Fruit fly (Drosophila melanogaster) whole organism, adult: ENCODE measurements around the gene Cyp4d1.

Experiments used
- CG11617 ChIP-seq: fragments of 200-800 bp; sonication (Bioruptor generic); optimal IDR thresholded peaks from 2 replicates; lab custom pipeline; 2017; ENCODE audit warnings: mild to moderate bottlenecking, missing biosample characterization, missing genetic modification reagents, missing genetic modification characterization
- CG12768 ChIP-seq: fragments of 200-800 bp; sonication (Bioruptor generic); optimal IDR thresholded peaks from 2 replicates; lab custom pipeline; 2017; ENCODE audit warnings: missing biosample characterization, missing genetic modification characterization, mild to moderate bottlenecking, moderate library complexity, missing genetic modification reagents
- CG14711 ChIP-seq: fragments of 200-800 bp; sonication (Bioruptor generic); optimal IDR thresholded peaks from 2 replicates; lab custom pipeline; 2018; ENCODE audit warnings: missing biosample characterization, mild to moderate bottlenecking, missing genetic modification characterization, moderate library complexity
- CG1620 ChIP-seq: fragments of 200-800 bp; sonication (Bioruptor generic); optimal IDR thresholded peaks from 2 replicates; lab custom pipeline; 2016; ENCODE audit warnings: missing biosample characterization, missing genetic modification characterization
- CG33017 ChIP-seq: fragments of 200-800 bp; sonication (Bioruptor generic); optimal IDR thresholded peaks from 2 replicates; lab custom pipeline; 2018; ENCODE audit warnings: missing biosample characterization, mild to moderate bottlenecking, missing genetic modification characterization, moderate library complexity
- CG5204 ChIP-seq: fragments of 200-800 bp; sonication (Bioruptor generic); optimal IDR thresholded peaks from 2 replicates; lab custom pipeline; 2016; ENCODE audit warnings: missing biosample characterization, missing genetic modification characterization
- CG7045 ChIP-seq: fragments of 200-800 bp; sonication (Bioruptor generic); optimal IDR thresholded peaks from 2 replicates; lab custom pipeline; 2017; ENCODE audit warnings: missing biosample characterization, mild to moderate bottlenecking, missing genetic modification characterization
- CG7101 ChIP-seq: fragments of 200-800 bp; sonication (Bioruptor generic); optimal IDR thresholded peaks from 2 replicates; lab custom pipeline; 2018; ENCODE audit warnings: missing biosample characterization, mild to moderate bottlenecking, missing genetic modification characterization, moderate library complexity
- Clk ChIP-seq: fragments of 200-800 bp; sonication (Bioruptor generic); optimal IDR thresholded peaks from 2 replicates; lab custom pipeline; 2017; ENCODE audit warnings: missing biosample characterization, missing genetic modification characterization
- Crg-1 ChIP-seq: fragments of 200-800 bp; sonication (Bioruptor generic); optimal IDR thresholded peaks from 2 replicates; lab custom pipeline; 2016; ENCODE audit warnings: missing biosample characterization, missing genetic modification characterization
- Hr96 ChIP-seq: fragments of 200-800 bp; sonication (Bioruptor generic); optimal IDR thresholded peaks from 2 replicates; lab custom pipeline; 2016; ENCODE audit warnings: missing biosample characterization, missing genetic modification characterization
- Mnt ChIP-seq: fragments of 200-800 bp; sonication (Bioruptor generic); optimal IDR thresholded peaks from 2 replicates; lab custom pipeline; 2016; ENCODE audit warnings: missing biosample characterization, mild to moderate bottlenecking, missing genetic modification characterization
- bab1 ChIP-seq: fragments of 200-800 bp; sonication (Bioruptor generic); optimal IDR thresholded peaks from 3 replicates; lab custom pipeline; 2019; ENCODE audit warnings: missing biosample characterization, mild to moderate bottlenecking, missing genetic modification characterization, moderate library complexity
- cic ChIP-seq: fragments of 200-800 bp; sonication (Bioruptor generic); optimal IDR thresholded peaks from 2 replicates; lab custom pipeline; 2017; ENCODE audit warnings: missing biosample characterization, mild to moderate bottlenecking, missing genetic modification characterization, moderate library complexity
- cnc ChIP-seq, 2 experiments: fragments of >200 bp; optimal IDR thresholded peaks; 2 replicates each; lab custom pipeline; 2017
- kay ChIP-seq: fragments of 200-800 bp; sonication (Bioruptor generic); peaks from one replicate; lab custom pipeline; 2016; ENCODE audit warnings: missing biosample characterization, missing genetic modification characterization, borderline replicate concordance
- ovo ChIP-seq: fragments of 200-800 bp; sonication (Bioruptor generic); optimal IDR thresholded peaks from 2 replicates; lab custom pipeline; 2016; ENCODE audit warnings: missing biosample characterization, missing genetic modification characterization
- pad ChIP-seq: fragments of 200-800 bp; sonication (Bioruptor generic); optimal IDR thresholded peaks from 3 replicates; lab custom pipeline; 2017; ENCODE audit warnings: missing biosample characterization, missing genetic modification characterization, mild to moderate bottlenecking, moderate library complexity, missing genetic modification reagents
- tj ChIP-seq: fragments of 200-800 bp; sonication (Bioruptor generic); optimal IDR thresholded peaks from 3 replicates; lab custom pipeline; 2017; ENCODE audit warnings: missing biosample characterization, mild to moderate bottlenecking, missing genetic modification characterization, moderate library complexity
- toe ChIP-seq: fragments of 200-800 bp; sonication (Bioruptor generic); optimal IDR thresholded peaks from 2 replicates; lab custom pipeline; 2016; ENCODE audit warnings: missing biosample characterization, missing genetic modification characterization

The Cyp4d1 gene

dm6 chrX:2134965-2135758 lies 26.8 kb downstream of the Cyp4d1 start:
- TF ChIP-seq ovo (GFP tag; lab: Kevin White, UChicago) = peak; percentile 33
- peak; percentile 84 for TF ChIP-seq CG11617 (GFP tag; lab: Kevin White, UChicago)
- peak; percentile 76 for TF ChIP-seq CG33017 (tag; lab: Kevin White, UChicago)
- peak; percentile 86 for TF ChIP-seq bab1 (GFP tag; lab: Kevin White, UChicago)
- TF ChIP-seq CG12768 (GFP tag; lab: Kevin White, UChicago) = peak; percentile 55
- peak; percentile 25 for TF ChIP-seq cic (GFP tag; lab: Kevin White, UChicago)
- TF ChIP-seq CG7045 (GFP tag; lab: Kevin White, UChicago) = peak; percentile 81
- TF ChIP-seq CG14711 (tag; lab: Kevin White, UChicago) = peak; percentile 98
- no peak for TF ChIP-seq Clk
- TF ChIP-seq CG7101 (tag; lab: Kevin White, UChicago) = peak; percentile 90
- TF ChIP-seq pad (GFP tag; lab: Kevin White, UChicago) = peak; percentile 73
- peak; percentile 79 for TF ChIP-seq CG5204 (GFP tag; lab: Kevin White, UChicago)
- TF ChIP-seq toe (GFP tag; lab: Kevin White, UChicago) = peak; percentile 80
- peak; percentile 88 for TF ChIP-seq Hr96
- TF ChIP-seq cnc (optimal IDR thresholded peaks at IDR 0.05; lab: Kevin White, UChicago) = no peak
- TF ChIP-seq CG1620 (GFP tag; lab: Kevin White, UChicago) = peak; percentile 58
- peak; percentile 68 for TF ChIP-seq Mnt (GFP tag; lab: Kevin White, UChicago)
- peak; percentile 74 for TF ChIP-seq kay (GFP tag; lab: Kevin White, UChicago)
- no peak for TF ChIP-seq tj (GFP tag; lab: Kevin White, UChicago)
- peak; percentile 64 for TF ChIP-seq Crg-1 (GFP tag; lab: Kevin White, UChicago)

dm6 chrX:2134226-2134880 lies 27.6 kb downstream of the Cyp4d1 start:
- no peak for TF ChIP-seq ovo (GFP tag; lab: Kevin White, UChicago)
- TF ChIP-seq CG33017 (tag; lab: Kevin White, UChicago) = peak; percentile 38
- TF ChIP-seq CG14711 (tag; lab: Kevin White, UChicago) = no peak
- TF ChIP-seq CG5204 (GFP tag; lab: Kevin White, UChicago) = peak; percentile 3

- TF ChIP-seq CG7101 (tag; lab: Kevin White, UChicago) (no peak), Clk (no peak), cic (GFP tag; lab: Kevin White, UChicago) (peak; percentile 17), CG14711 (tag; lab: Kevin White, UChicago) (peak; percentile 21), pad (GFP tag; lab: Kevin White, UChicago) (peak; percentile 75), Crg-1 (GFP tag; lab: Kevin White, UChicago) (no peak), tj (GFP tag; lab: Kevin White, UChicago) (peak; percentile 31), CG5204 (GFP tag; lab: Kevin White, UChicago) (no peak), CG12768 (GFP tag; lab: Kevin White, UChicago) (no peak), toe (GFP tag; lab: Kevin White, UChicago) (no peak), Hr96 (no peak), bab1 (GFP tag; lab: Kevin White, UChicago) (no peak), ovo (GFP tag; lab: Kevin White, UChicago) (peak; percentile 25), CG33017 (tag; lab: Kevin White, UChicago) (no peak), CG11617 (GFP tag; lab: Kevin White, UChicago) (no peak), cnc (optimal IDR thresholded peaks at IDR 0.05; lab: Kevin White, UChicago) (no peak)
Observed at dm6 chrX:2125527-2126088, 36.4 kb downstream of the Cyp4d1 start.

dm6 chrX:2123965-2124688 lies 37.9 kb downstream of the Cyp4d1 start:
- TF ChIP-seq CG7045 (GFP tag; lab: Kevin White, UChicago) = peak; percentile 94
- no peak for TF ChIP-seq Hr96
- peak; percentile 72 for TF ChIP-seq pad (GFP tag; lab: Kevin White, UChicago)
- peak; percentile 53 for TF ChIP-seq ovo (GFP tag; lab: Kevin White, UChicago)
- TF ChIP-seq toe (GFP tag; lab: Kevin White, UChicago) = peak; percentile 35
- TF ChIP-seq Crg-1 (GFP tag; lab: Kevin White, UChicago) = peak; percentile 28
- peak; percentile 94 for TF ChIP-seq CG7101 (tag; lab: Kevin White, UChicago)
- peak; percentile 82 for TF ChIP-seq CG14711 (tag; lab: Kevin White, UChicago)
- TF ChIP-seq cic (GFP tag; lab: Kevin White, UChicago) = no peak
- peak; percentile 52 for TF ChIP-seq CG5204 (GFP tag; lab: Kevin White, UChicago)
- TF ChIP-seq CG11617 (GFP tag; lab: Kevin White, UChicago) = peak; percentile 91
- no peak for TF ChIP-seq Mnt (GFP tag; lab: Kevin White, UChicago)
- peak; percentile 67 for TF ChIP-seq bab1 (GFP tag; lab: Kevin White, UChicago)
- no peak for TF ChIP-seq Clk
- TF ChIP-seq CG1620 (GFP tag; lab: Kevin White, UChicago) = no peak
- TF ChIP-seq CG33017 (tag; lab: Kevin White, UChicago) = peak; percentile 90
- peak; percentile 78 for TF ChIP-seq kay (GFP tag; lab: Kevin White, UChicago)
- TF ChIP-seq CG12768 (GFP tag; lab: Kevin White, UChicago) = peak; percentile 82
- peak; percentile 88 for TF ChIP-seq tj (GFP tag; lab: Kevin White, UChicago)
- TF ChIP-seq cnc (optimal IDR thresholded peaks at IDR 0.05; lab: Kevin White, UChicago) = no peak
